Worm (Caenorhabditis elegans): ENCODE data around the gene F59B2.15.
A peak's percentile ranks its signal among the peaks of the same experiment; 100 is the strongest.

Gene F59B2.15

DNA sequence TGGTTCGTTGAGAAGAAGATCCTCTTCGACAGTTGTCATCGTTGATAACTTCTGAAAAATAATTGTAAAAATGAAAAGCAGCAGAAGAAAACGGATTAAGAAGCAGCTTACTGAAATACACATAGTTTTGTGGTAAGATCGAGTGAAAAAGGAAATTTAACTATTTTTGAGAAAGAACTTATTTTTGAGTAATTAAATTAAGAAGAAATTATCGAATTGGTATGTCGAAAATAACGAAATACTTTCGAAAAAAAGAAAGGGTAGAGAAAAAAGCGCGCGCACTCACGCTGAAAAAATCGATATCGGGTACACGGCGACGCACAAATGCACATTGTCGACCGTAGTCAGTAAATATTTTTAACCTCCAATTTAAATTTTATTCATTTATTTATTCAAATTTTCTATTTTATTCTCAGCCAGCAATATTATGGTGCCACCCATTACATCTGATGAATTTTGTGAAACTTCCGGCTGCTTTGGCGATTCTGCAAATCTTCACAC is 46.2 kb downstream of the F59B2.15 start, which contains the start of the genes ZK643.5 and ZK643.2 (continued):
- TF ChIP-seq nhr-47 (tag; optimal IDR thresholded peaks at IDR 0.05) (peak; percentile 76), irx-1 (tag; optimal IDR thresholded peaks at IDR 0.05) (peak; percentile 8), lin-13 (GFP tag; optimal IDR thresholded peaks at IDR 0.05) (no peak), hlh-17 (GFP tag; optimal IDR thresholded peaks at IDR 0.05; ENCODE audit: borderline replicate concordance) (no peak), fkh-8 (tag; optimal IDR thresholded peaks at IDR 0.05) (peak; percentile 27), fkh-4 (tag; optimal IDR thresholded peaks at IDR 0.05; ENCODE audit: borderline replicate concordance) (no peak), nhr-90 (tag; optimal IDR thresholded peaks at IDR 0.05; ENCODE audit: poor library complexity) (peak; percentile 47), tbx-2 (tag; optimal IDR thresholded peaks at IDR 0.05) (peak; percentile 72), ceh-82 (tag; optimal IDR thresholded peaks at IDR 0.05) (peak; percentile 26 to 72 (median 38)), nhr-71 (tag; optimal IDR thresholded peaks at IDR 0.05) (peak; percentile 80), F16B12.6 (tag; optimal IDR thresholded peaks at IDR 0.05) (peak; percentile 87), nhr-77 (tag; optimal IDR thresholded peaks at IDR 0.05) (no peak), nhr-20 (tag; optimal IDR thresholded peaks at IDR 0.05) (peak; percentile 74), mef-2 (tag; optimal IDR thresholded peaks at IDR 0.05) (no peak), nhr-28 (tag; optimal IDR thresholded peaks at IDR 0.05) (no peak), C16A3.4 (tag; optimal IDR thresholded peaks at IDR 0.05) (peak; percentile 66), mab-9 (GFP tag; IDR thresholded peaks at IDR 0.05) (no peak), mdl-1 (tag; optimal IDR thresholded peaks at IDR 0.05) (peak in 1 of 2 experiments; percentile 67), dpl-1 (GFP tag; optimal IDR thresholded peaks at IDR 0.05) (peak; percentile 75 to 86 (median 79)), unc-86 (tag; optimal IDR thresholded peaks at IDR 0.05) (peak; percentile 69), snu-23 (GFP tag; optimal IDR thresholded peaks at IDR 0.05) (peak; percentile 80), lin-15B (tag; optimal IDR thresholded peaks at IDR 0.05) (peak; percentile 37), ztf-4 (tag; optimal IDR thresholded peaks at IDR 0.05) (peak; percentile 11), nhr-11 (tag; optimal IDR thresholded peaks at IDR 0.05) (no peak), isw-1 (GFP tag; IDR thresholded peaks at IDR 0.05) (peak; percentile 12; the same call in 1 of the 2 replicates), nhr-76 (tag; optimal IDR thresholded peaks at IDR 0.05) (no peak), xbp-1 (tag; optimal IDR thresholded peaks at IDR 0.05) (peak; percentile 73), C04F5.9 (tag; optimal IDR thresholded peaks at IDR 0.05) (peak; percentile 44)

DNA sequence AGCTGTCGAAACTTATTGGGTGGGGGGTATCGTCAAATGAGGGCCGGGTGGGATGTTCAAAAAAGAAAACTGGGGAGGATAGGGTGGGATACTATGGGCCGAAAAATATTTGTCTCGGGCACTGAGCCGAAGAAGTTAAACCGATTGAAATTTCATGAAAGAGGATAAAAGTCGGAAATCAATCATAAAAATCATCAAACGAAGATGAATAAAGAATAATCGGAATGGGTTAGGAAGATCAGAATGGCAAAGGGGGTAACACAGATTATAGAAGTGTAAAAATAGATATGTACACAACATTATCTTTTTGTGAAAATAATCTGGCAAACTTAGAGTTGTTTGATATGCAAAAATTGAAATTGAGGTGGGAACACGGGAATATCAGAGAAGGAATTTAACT is 46.9 kb downstream of the F59B2.15 start:
- TF ChIP-seq snpc-4 (tag; optimal IDR thresholded peaks at IDR 0.05) (no peak), pax-3 (tag; optimal IDR thresholded peaks at IDR 0.05) (no peak), nhr-28 (tag; optimal IDR thresholded peaks at IDR 0.05) (no peak), skn-1 (tag; optimal IDR thresholded peaks at IDR 0.05) (no peak), nhr-71 (tag; optimal IDR thresholded peaks at IDR 0.05) (no peak), dsc-1 (tag; optimal IDR thresholded peaks at IDR 0.05) (no peak), sox-4 (tag; optimal IDR thresholded peaks at IDR 0.05) (no peak), F16B12.6 (tag; optimal IDR thresholded peaks at IDR 0.05) (no peak), zip-4 (GFP tag; optimal IDR thresholded peaks at IDR 0.05) (no peak), pqm-1 (tag; optimal IDR thresholded peaks at IDR 0.05) (no peak), efl-1 (optimal IDR thresholded peaks at IDR 0.05) (no peak), efl-1 (GFP tag; optimal IDR thresholded peaks at IDR 0.05 in 1 of 2) (no peak), swsn-7 (tag; optimal IDR thresholded peaks at IDR 0.05) (no peak), fkh-8 (tag; optimal IDR thresholded peaks at IDR 0.05) (no peak), lsy-2 (tag; optimal IDR thresholded peaks at IDR 0.05) (no peak), tbx-2 (tag; optimal IDR thresholded peaks at IDR 0.05) (no peak), unc-30 (tag; optimal IDR thresholded peaks at IDR 0.05) (no peak), ceh-82 (tag; optimal IDR thresholded peaks at IDR 0.05) (no peak), unc-62 (GFP tag; optimal IDR thresholded peaks at IDR 0.05) (no peak)
